Worm (Caenorhabditis elegans) whole organism, L2 larva: ENCODE measurements around the gene AH9.1.

Experiments
- fos-1 ChIP-seq: fragments of 150-350 bp; optimal IDR thresholded peaks from 2 replicates; lab custom pipeline; 2014; ENCODE audit warnings: missing biosample characterization, missing genetic modification characterization
- nhr-10 ChIP-seq: sonication (generic microtip); optimal IDR thresholded peaks from 2 replicates; lab custom pipeline; 2017; ENCODE audit warnings: missing biosample characterization, missing genetic modification characterization
- snpc-4 ChIP-seq: fragments of 150-350 bp; optimal IDR thresholded peaks from 2 replicates; lab custom pipeline; 2014; ENCODE audit warnings: missing biosample characterization, missing genetic modification characterization
- ztf-1 ChIP-seq: fragments of 200-800 bp; sonication (Bioruptor generic); conservative IDR thresholded peaks from 2 replicates; pipeline ENCODE4 v1.3.6; 2022; ENCODE audit warnings: missing genetic modification characterization, missing compliant biosample characterization

DNA sequence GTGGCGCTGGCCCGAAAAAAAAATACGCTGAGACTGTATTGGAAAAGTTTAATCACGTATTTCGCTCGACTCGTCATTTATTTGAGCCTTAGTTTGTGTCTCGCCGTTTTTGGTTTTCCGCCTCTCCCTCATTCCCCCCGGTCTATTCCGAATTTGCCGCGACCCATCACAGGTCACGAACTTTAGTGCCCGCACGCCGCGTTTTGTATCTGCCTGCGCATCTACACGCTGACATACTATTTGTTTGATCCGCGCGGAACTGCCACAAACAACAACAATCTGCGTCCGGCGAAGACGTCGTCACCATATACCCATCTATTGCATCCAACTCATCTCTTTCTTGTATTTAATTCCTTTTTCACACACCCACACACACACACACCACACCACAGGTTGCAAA, 36.6 kb downstream of the AH9.1 start:
- TF ChIP-seq nhr-10 (tag; lab: Kevin White, UChicago) (no peak), ztf-1 (GFP tag; lab: Robert Waterston, UW) (no peak), snpc-4 (tag; lab: Kevin White, UChicago) (no peak), fos-1 (no peak)
